Worm (Caenorhabditis elegans) whole organism, L1 larva: ENCODE results near the gene lron-4.

ENCODE experiments used
- C34B4.2 ChIP-seq: sonication (generic microtip); optimal IDR thresholded peaks from 2 replicates; lab custom pipeline; 2017; ENCODE audit warnings: mild to moderate bottlenecking, missing genetic modification characterization, missing compliant biosample characterization
- Y116A8C.19 ChIP-seq: sonication (generic microtip); optimal IDR thresholded peaks from 2 replicates; lab custom pipeline; 2016; ENCODE audit warnings: missing compliant biosample characterization, missing genetic modification characterization, borderline replicate concordance
- aha-1 ChIP-seq: fragments of 150-350 bp; optimal IDR thresholded peaks from 2 replicates; lab custom pipeline; 2014; ENCODE audit warnings: missing biosample characterization, missing genetic modification characterization
- alr-1 ChIP-seq: fragments of 200-800 bp; sonication (Bioruptor generic); optimal IDR thresholded peaks from 2 replicates; lab custom pipeline; 2018; ENCODE audit warnings: borderline replicate concordance, mild to moderate bottlenecking, missing genetic modification characterization, missing compliant biosample characterization
- aly-2 ChIP-seq: fragments of 150-350 bp; optimal IDR thresholded peaks from 2 replicates; lab custom pipeline; 2014; ENCODE audit warnings: missing biosample characterization, missing genetic modification characterization
- ceh-8 ChIP-seq: fragments of 200-800 bp; sonication (Bioruptor generic); optimal IDR thresholded peaks from 2 replicates; lab custom pipeline; 2018; ENCODE audit warnings: mild to moderate bottlenecking, missing genetic modification characterization, moderate library complexity, missing compliant biosample characterization
- ceh-88 ChIP-seq: fragments of 200-800 bp; sonication (Bioruptor generic); IDR thresholded peaks from 2 replicates; pipeline ENCODE4 v1.3.6; 2022; ENCODE audit warnings: missing genetic modification characterization, missing compliant biosample characterization
- ceh-90 ChIP-seq: sonication (generic microtip); optimal IDR thresholded peaks from 2 replicates; lab custom pipeline; 2016; ENCODE audit warnings: missing genetic modification characterization, missing compliant biosample characterization
- dsc-1 ChIP-seq: sonication (generic microtip); optimal IDR thresholded peaks from 2 replicates; lab custom pipeline; 2016; ENCODE audit warnings: mild to moderate bottlenecking, missing genetic modification characterization, missing compliant biosample characterization
- efl-1 ChIP-seq, 4 experiments: fragments of 150-350 bp; optimal IDR thresholded peaks in 3 of 4; peaks in 1 of 4; 1 replicate in 1 of 4; 2 replicates in 3 of 4; lab custom pipeline; 2014; ENCODE audit warnings: missing biosample characterization in 2 of 4, missing genetic modification characterization in 2 of 4, missing genetic modification reagents in 2 of 4
- efl-3 ChIP-seq: fragments of 200-800 bp; sonication (Bioruptor generic); optimal IDR thresholded peaks from 2 replicates; lab custom pipeline; 2018; ENCODE audit warnings: mild to moderate bottlenecking, missing genetic modification characterization, missing compliant biosample characterization
- egl-13 ChIP-seq: sonication (generic microtip); optimal IDR thresholded peaks from 2 replicates; lab custom pipeline; 2016; ENCODE audit warnings: missing genotype, missing genetic modification reagents, missing genetic modification characterization, missing compliant biosample characterization
- elt-2 ChIP-seq: sonication (generic microtip); optimal IDR thresholded peaks from 2 replicates; lab custom pipeline; 2016; ENCODE audit warnings: missing genetic modification characterization, mild to moderate bottlenecking, inconsistent platforms, missing compliant biosample characterization, missing genetic modification reagents
- elt-3 ChIP-seq, 6 experiments: fragments of 150-350 bp in 1 of 6; sonication (generic microtip); optimal IDR thresholded peaks; 2 replicates each; lab custom pipeline; 2017 to 2018; ENCODE audit warnings: missing biosample characterization in 6 of 6, missing genetic modification characterization in 6 of 6, inconsistent platforms in 1 of 6
- fkh-4 ChIP-seq: sonication (generic microtip); optimal IDR thresholded peaks from 2 replicates; lab custom pipeline; 2016; ENCODE audit warnings: missing compliant biosample characterization, missing genetic modification characterization, borderline replicate concordance
- fos-1 ChIP-seq: fragments of 150-350 bp; optimal IDR thresholded peaks from 2 replicates; lab custom pipeline; 2014; ENCODE audit warnings: missing biosample characterization, missing genetic modification characterization
- hlh-17 ChIP-seq: fragments of 200-800 bp; sonication (Bioruptor generic); optimal IDR thresholded peaks from 2 replicates; lab custom pipeline; 2018; ENCODE audit warnings: missing genetic modification characterization, mild to moderate bottlenecking, missing compliant biosample characterization, moderate library complexity, borderline replicate concordance
- hlh-4 ChIP-seq: sonication (generic microtip); optimal IDR thresholded peaks from 2 replicates; lab custom pipeline; 2016; ENCODE audit warnings: mild to moderate bottlenecking, missing genetic modification characterization, missing compliant biosample characterization
- irx-1 ChIP-seq: sonication (generic microtip); optimal IDR thresholded peaks from 2 replicates; lab custom pipeline; 2016; ENCODE audit warnings: missing genetic modification characterization, missing compliant biosample characterization
- isw-1 ChIP-seq: fragments of 200-800 bp; sonication (Bioruptor generic); IDR thresholded peaks from 2 replicates; pipeline ENCODE4 v1.3.6; 2022; ENCODE audit warnings: missing genetic modification characterization, missing compliant biosample characterization
- lin-13 ChIP-seq: fragments of 150-350 bp; optimal IDR thresholded peaks from 2 replicates; lab custom pipeline; 2014; ENCODE audit warnings: missing biosample characterization, missing genetic modification reagents, missing genetic modification characterization
- lin-14 ChIP-seq: fragments of 200-800 bp; sonication (Bioruptor generic); optimal IDR thresholded peaks from 2 replicates; lab custom pipeline; 2018; ENCODE audit warnings: mild to moderate bottlenecking, missing genetic modification characterization, moderate library complexity, missing compliant biosample characterization
- lin-15B ChIP-seq: fragments of 150-350 bp; sonication (generic microtip); optimal IDR thresholded peaks from 3 replicates; lab custom pipeline; 2014; ENCODE audit warnings: missing biosample characterization, missing genetic modification characterization
- lin-35 ChIP-seq, 2 experiments: fragments of 150-350 bp; optimal IDR thresholded peaks; 2 replicates each; lab custom pipeline; 2014; ENCODE audit warnings: missing biosample characterization in 2 of 2, missing genetic modification characterization in 2 of 2, missing genetic modification reagents in 2 of 2
- mdl-1 ChIP-seq, 2 experiments: fragments of 150-350 bp; optimal IDR thresholded peaks; 2 replicates each; lab custom pipeline; 2014 to 2017; ENCODE audit warnings: missing biosample characterization in 2 of 2, missing genetic modification characterization in 2 of 2, inconsistent platforms in 1 of 2
- mef-2 ChIP-seq: fragments of 150-350 bp; optimal IDR thresholded peaks from 2 replicates; lab custom pipeline; 2014; ENCODE audit warnings: missing biosample characterization, missing genetic modification characterization
- nhr-11 ChIP-seq: fragments of 150-350 bp; optimal IDR thresholded peaks from 2 replicates; lab custom pipeline; 2014; ENCODE audit warnings: missing biosample characterization, missing genetic modification characterization
- nhr-12 ChIP-seq: sonication (generic microtip); optimal IDR thresholded peaks from 2 replicates; lab custom pipeline; 2017; ENCODE audit warnings: missing biosample characterization, missing genetic modification characterization
- nhr-19 ChIP-seq: fragments of 200-800 bp; sonication (Bioruptor generic); conservative IDR thresholded peaks from 2 replicates; pipeline ENCODE4 v1.3.6; 2022; ENCODE audit warnings: missing genetic modification characterization, missing compliant biosample characterization
- nhr-20 ChIP-seq: sonication (generic microtip); optimal IDR thresholded peaks from 2 replicates; lab custom pipeline; 2016; ENCODE audit warnings: mild to moderate bottlenecking, missing genetic modification characterization, missing compliant biosample characterization
- nhr-237 ChIP-seq: fragments of 150-350 bp; optimal IDR thresholded peaks from 2 replicates; lab custom pipeline; 2014; ENCODE audit warnings: missing biosample characterization, missing genetic modification characterization
- nhr-28 ChIP-seq: fragments of 150-350 bp; optimal IDR thresholded peaks from 2 replicates; lab custom pipeline; 2014; ENCODE audit warnings: missing biosample characterization, missing genetic modification characterization
- nhr-71 ChIP-seq: sonication (generic microtip); optimal IDR thresholded peaks from 2 replicates; lab custom pipeline; 2016; ENCODE audit warnings: mild to moderate bottlenecking, missing genetic modification characterization, moderate library complexity, missing compliant biosample characterization
- nhr-76 ChIP-seq: sonication (generic microtip); optimal IDR thresholded peaks from 2 replicates; lab custom pipeline; 2017; ENCODE audit warnings: missing biosample characterization, missing genetic modification characterization
- nhr-77 ChIP-seq: fragments of 150-350 bp; optimal IDR thresholded peaks from 2 replicates; lab custom pipeline; 2014; ENCODE audit warnings: missing biosample characterization, missing genetic modification characterization
- nhr-84 ChIP-seq: sonication (generic microtip); optimal IDR thresholded peaks from 2 replicates; lab custom pipeline; 2017; ENCODE audit warnings: missing biosample characterization, missing genetic modification characterization
- pax-3 ChIP-seq: fragments of 200-800 bp; sonication (Bioruptor generic); optimal IDR thresholded peaks from 2 replicates; lab custom pipeline; 2018; ENCODE audit warnings: mild to moderate bottlenecking, missing genetic modification characterization, moderate library complexity, missing compliant biosample characterization
- skn-1 ChIP-seq: fragments of 150-350 bp; optimal IDR thresholded peaks from 2 replicates; lab custom pipeline; 2014; ENCODE audit warnings: missing biosample characterization, missing genetic modification characterization
- snpc-4 ChIP-seq: fragments of 150-350 bp; optimal IDR thresholded peaks from 2 replicates; lab custom pipeline; 2014; ENCODE audit warnings: missing biosample characterization, missing genetic modification characterization
- snu-23 ChIP-seq: sonication (generic microtip); optimal IDR thresholded peaks from 2 replicates; lab custom pipeline; 2016; ENCODE audit warnings: missing genetic modification characterization, missing compliant biosample characterization
- sox-4 ChIP-seq: sonication (generic microtip); optimal IDR thresholded peaks from 2 replicates; lab custom pipeline; 2016; ENCODE audit warnings: missing genetic modification characterization, missing compliant biosample characterization
- sup-37 ChIP-seq: fragments of 200-800 bp; sonication (Bioruptor generic); optimal IDR thresholded peaks from 2 replicates; lab custom pipeline; 2018; ENCODE audit warnings: mild to moderate bottlenecking, missing genetic modification characterization, missing compliant biosample characterization
- swsn-7 ChIP-seq: sonication (generic microtip); optimal IDR thresholded peaks from 2 replicates; lab custom pipeline; 2016; ENCODE audit warnings: missing genetic modification characterization, missing compliant biosample characterization
- tlp-1 ChIP-seq: fragments of 150-350 bp; optimal IDR thresholded peaks from 2 replicates; lab custom pipeline; 2014; ENCODE audit warnings: missing biosample characterization, missing genetic modification characterization
- unc-30 ChIP-seq: sonication (generic microtip); optimal IDR thresholded peaks from 2 replicates; lab custom pipeline; 2017; ENCODE audit warnings: missing biosample characterization, missing genetic modification characterization
- unc-86 ChIP-seq: sonication (generic microtip); optimal IDR thresholded peaks from 2 replicates; lab custom pipeline; 2016; ENCODE audit warnings: missing genetic modification characterization, missing compliant biosample characterization
- unc-98 ChIP-seq: fragments of 200-800 bp; sonication (Bioruptor generic); IDR thresholded peaks from 2 replicates; pipeline ENCODE4 v1.3.6; 2022; ENCODE audit warnings: missing genetic modification characterization, missing compliant biosample characterization
- vab-15 ChIP-seq: sonication (generic microtip); optimal IDR thresholded peaks from 2 replicates; lab custom pipeline; 2017; ENCODE audit warnings: missing genotype, mild to moderate bottlenecking, missing genetic modification characterization, missing compliant biosample characterization
- zip-4 ChIP-seq: fragments of 200-800 bp; sonication (Bioruptor generic); optimal IDR thresholded peaks from 2 replicates; lab custom pipeline; 2018; ENCODE audit warnings: mild to moderate bottlenecking, missing genetic modification characterization, moderate library complexity, missing compliant biosample characterization
- ztf-11 ChIP-seq, 2 experiments: sonication (generic microtip); optimal IDR thresholded peaks; 2 replicates each; lab custom pipeline; 2016 to 2017; ENCODE audit warnings: missing genetic modification characterization in 2 of 2, missing biosample characterization in 1 of 2, missing compliant biosample characterization in 1 of 2

The lron-4 gene

DNA sequence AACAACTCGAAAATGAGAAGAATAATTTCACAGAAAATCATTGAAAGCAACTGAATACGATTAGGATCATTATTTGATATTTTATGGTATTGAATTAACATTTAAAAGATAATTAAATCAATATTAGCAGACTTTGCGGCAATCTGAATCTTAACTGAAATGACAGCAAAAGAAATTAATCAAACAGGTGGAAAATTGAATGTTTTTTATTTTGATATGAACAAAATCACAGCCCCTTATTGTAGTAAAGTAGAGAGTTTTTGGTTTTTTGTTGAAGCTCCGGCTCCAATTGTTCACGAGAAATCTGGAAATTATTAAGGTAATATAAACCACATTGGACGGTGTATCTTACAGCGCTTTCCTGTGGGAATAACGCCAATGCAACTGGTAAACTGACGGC lies 9.9 kb downstream of the lron-4 start, which contains the start of gene sre-2:
Gene sre-2, minus strand, starts transcription at position 101 of the 400 bp plus-strand sequence.
- TF ChIP-seq fkh-4 (tag; lab: Kevin White, UChicago) = no peak

DNA sequence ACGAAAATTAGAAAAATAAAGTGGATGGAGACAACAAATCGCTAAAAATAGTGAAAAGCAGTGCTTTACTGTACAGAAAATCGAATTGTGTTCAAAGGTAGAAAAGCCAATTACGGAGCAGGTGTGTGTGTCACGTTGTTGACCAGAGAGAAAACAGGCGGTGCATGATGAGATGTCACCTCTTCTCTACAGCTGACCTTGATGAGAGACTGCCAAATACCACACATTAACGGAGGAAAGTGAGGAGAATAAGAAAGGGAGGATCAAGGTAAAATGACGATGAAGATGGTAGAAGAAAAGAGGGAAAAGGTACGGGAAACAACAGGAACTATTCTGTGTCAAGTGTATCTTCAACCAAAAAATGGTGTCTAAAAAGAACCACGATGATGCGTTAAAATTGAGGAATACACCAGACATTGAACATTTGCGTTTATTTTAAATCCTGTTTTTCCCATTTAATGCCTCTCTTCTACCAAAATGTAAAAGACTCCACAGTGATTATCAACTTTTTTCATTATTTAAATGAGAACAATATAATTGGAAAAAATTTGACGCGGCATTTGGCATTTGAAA lies 12.7 kb downstream of the lron-4 start:
- TF ChIP-seq nhr-237 (tag; lab: Kevin White, UChicago) (no peak), snpc-4 (tag; lab: Kevin White, UChicago) (no peak), aha-1 (tag; lab: Kevin White, UChicago) (no peak), hlh-17 (no peak), pax-3 (no peak), efl-1 (optimal IDR thresholded peaks at IDR 0.05; lab: Kevin White, UChicago) (no peak), efl-1 (GFP tag; optimal IDR thresholded peaks at IDR 0.05 in 1 of 2; lab: Kevin White, UChicago) (peak in 1 of 2 experiments; percentile 92), irx-1 (tag; lab: Kevin White, UChicago) (no peak), swsn-7 (tag; lab: Kevin White, UChicago) (no peak), egl-13 (tag; lab: Kevin White, UChicago) (no peak), ceh-88 (no peak), lin-15B (tag; lab: Kevin White, UChicago) (no peak), ceh-90 (tag; lab: Kevin White, UChicago) (no peak), nhr-77 (no peak), unc-30 (tag; lab: Kevin White, UChicago) (no peak), Y116A8C.19 (tag; lab: Kevin White, UChicago) (no peak), ztf-11 (tag; optimal IDR thresholded peaks at IDR 0.05; lab: Kevin White, UChicago) (no peak), lin-35 (GFP tag; optimal IDR thresholded peaks at IDR 0.05; lab: Kevin White, UChicago) (peak in 1 of 2 experiments; percentile 27), vab-15 (no peak), dsc-1 (tag; lab: Kevin White, UChicago) (no peak), alr-1 (no peak), ceh-8 (GFP tag; lab: Kevin White, UChicago) (no peak), zip-4 (GFP tag; lab: Kevin White, UChicago) (no peak), nhr-12 (tag; lab: Kevin White, UChicago) (no peak), aly-2 (no peak), lin-13 (GFP tag; lab: Kevin White, UChicago) (no peak), nhr-28 (tag; lab: Kevin White, UChicago) (no peak), sox-4 (tag; lab: Kevin White, UChicago) (no peak), nhr-11 (tag; lab: Kevin White, UChicago) (no peak), C34B4.2 (tag; lab: Kevin White, UChicago) (no peak), nhr-19 (GFP tag; lab: Robert Waterston, UW) (no peak), mef-2 (tag; lab: Kevin White, UChicago) (no peak), nhr-76 (tag; lab: Kevin White, UChicago) (no peak), sup-37 (GFP tag; lab: Kevin White, UChicago) (no peak), efl-3 (GFP tag; lab: Kevin White, UChicago) (no peak), fos-1 (tag; lab: Kevin White, UChicago) (no peak), elt-2 (tag; lab: Kevin White, UChicago) (no peak), snu-23 (GFP tag; lab: Kevin White, UChicago) (peak; percentile 51), skn-1 (tag; lab: Kevin White, UChicago) (no peak), isw-1 (GFP tag; lab: Robert Waterston, UW) (no peak), nhr-20 (tag; lab: Kevin White, UChicago) (peak; percentile 9), unc-86 (tag; lab: Kevin White, UChicago) (no peak), nhr-84 (tag; lab: Kevin White, UChicago) (no peak), hlh-4 (tag; lab: Kevin White, UChicago) (no peak), unc-98 (GFP tag; lab: Robert Waterston, UW) (no peak), elt-3 (tag; optimal IDR thresholded peaks at IDR 0.05; lab: Kevin White, UChicago) (peak in 1 of 6 experiments; percentile 3), lin-14 (GFP tag; lab: Kevin White, UChicago) (peak; percentile 76), tlp-1 (no peak), mdl-1 (tag; optimal IDR thresholded peaks at IDR 0.05; lab: Kevin White, UChicago) (no peak), nhr-71 (peak; percentile 35)
